Worm (Caenorhabditis elegans) whole organism, early embryonic: ENCODE data around the gene srd-40.

Experiments
- ceh-13 ChIP-seq: fragments of 200-800 bp; sonication (Bioruptor generic); optimal IDR thresholded peaks from 2 replicates; lab custom pipeline; 2018; ENCODE audit warnings: mild to moderate bottlenecking, missing genetic modification characterization, missing compliant biosample characterization
- scrt-1 ChIP-seq: fragments of 200-800 bp; sonication (Bioruptor generic); IDR thresholded peaks from 2 replicates; pipeline ENCODE4 v1.3.6; 2022; ENCODE audit warnings: missing genetic modification characterization, missing compliant biosample characterization

ce11 chrX:12331795-12332194 lies 8.3 kb downstream of the srd-40 start, which contains the start of gene srd-46:
- TF ChIP-seq scrt-1 (GFP tag; lab: Robert Waterston, UW) (no peak), ceh-13 (no peak)
